Worm (Caenorhabditis elegans): Measurements from ENCODE around the gene F07H5.10.

- TF ChIP-seq nhr-76 (tag; optimal IDR thresholded peaks at IDR 0.05) (no peak), egl-27 (tag; optimal IDR thresholded peaks at IDR 0.05) (no peak), pqm-1 (tag; optimal IDR thresholded peaks at IDR 0.05) (peak; percentile 18), mdt-29 (GFP tag; IDR thresholded peaks at IDR 0.05) (no peak), spr-1 (tag; optimal IDR thresholded peaks at IDR 0.05) (no peak), lsy-2 (tag; optimal IDR thresholded peaks at IDR 0.05) (no peak)
Measured at ce11 chrII:8806921-8807320, 1.5 kb downstream of the F07H5.10 start, which contains the start of gene pho-13.
